Worm (Caenorhabditis elegans): Measurements from ENCODE around the gene zipt-2.1.

Gene zipt-2.1

DNA sequence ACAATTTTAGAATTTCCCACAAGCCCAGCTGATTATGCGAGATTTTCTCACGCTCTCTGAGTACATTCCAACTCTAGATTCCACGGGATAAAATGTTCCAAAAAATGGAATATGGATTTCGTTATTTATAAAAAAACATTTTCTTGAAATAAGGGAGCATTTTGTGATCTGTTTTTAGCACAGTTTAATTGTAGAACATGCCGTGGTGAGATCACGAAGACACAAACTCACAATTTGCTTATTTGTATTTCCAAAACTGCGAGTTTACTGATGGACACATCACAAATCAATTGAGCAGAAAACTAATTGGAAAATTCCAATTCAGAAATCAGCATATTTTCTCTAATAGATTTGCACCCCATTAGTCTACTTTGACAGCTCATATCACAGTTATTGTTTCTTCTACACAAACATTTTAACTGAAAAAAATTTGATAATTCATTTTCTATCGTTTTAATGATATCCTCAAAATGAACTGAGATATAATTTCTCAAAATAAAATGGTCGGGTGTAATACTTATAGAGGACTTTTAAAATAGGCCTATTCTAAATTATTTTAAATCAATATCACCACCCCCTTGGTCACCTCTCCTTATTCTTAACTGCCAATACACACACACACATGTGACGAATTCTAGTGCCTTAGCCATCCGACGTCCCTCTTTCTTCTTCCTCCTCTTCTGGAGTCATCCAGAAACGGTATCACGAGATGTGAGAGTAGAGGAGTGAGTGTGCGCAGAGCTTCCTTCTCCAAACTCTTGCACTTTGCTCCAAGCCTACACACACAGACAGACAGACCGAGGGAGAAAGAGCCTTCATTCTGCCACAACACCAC is 21.6 kb downstream of the zipt-2.1 start:
- no peak for TF ChIP-seq unc-62 (GFP tag; optimal IDR thresholded peaks at IDR 0.05)

- TF ChIP-seq unc-62 (GFP tag; optimal IDR thresholded peaks at IDR 0.05) = peak; percentile 71
These were observed 22.3 kb downstream of the zipt-2.1 start for ce11 chrIV:10821672-10822304.

DNA sequence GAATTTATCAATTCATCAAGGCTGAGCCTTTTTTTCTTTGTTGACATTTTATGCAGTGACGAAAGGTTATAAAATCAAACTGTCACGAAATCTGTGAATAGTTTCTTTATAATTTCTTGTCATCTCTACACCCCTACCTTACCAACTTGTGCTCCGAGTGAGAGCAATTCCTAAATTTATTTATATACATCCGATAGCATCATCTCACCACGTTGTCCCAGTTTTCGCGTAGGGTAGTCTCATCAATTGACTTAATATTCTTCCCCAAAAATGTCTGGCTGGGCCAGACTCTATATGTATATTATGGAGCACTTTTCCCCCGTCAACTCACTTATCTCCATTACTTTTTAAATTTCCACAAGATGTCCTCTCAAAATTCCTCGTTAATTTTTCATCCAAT is 25.9 kb downstream of the zipt-2.1 start:
- no peak for TF ChIP-seq unc-62 (GFP tag; optimal IDR thresholded peaks at IDR 0.05)

- no peak for TF ChIP-seq unc-62 (GFP tag; optimal IDR thresholded peaks at IDR 0.05)
These were observed 26.6 kb downstream of the zipt-2.1 start for ce11 chrIV:10826029-10826428.

- no peak for TF ChIP-seq unc-62 (GFP tag; optimal IDR thresholded peaks at IDR 0.05)
These were observed 28.6 kb downstream of the zipt-2.1 start, which contains the start of gene npax-3 for ce11 chrIV:10828049-10828448. Gene npax-3 (minus strand): TSS chrIV:10828149.

DNA sequence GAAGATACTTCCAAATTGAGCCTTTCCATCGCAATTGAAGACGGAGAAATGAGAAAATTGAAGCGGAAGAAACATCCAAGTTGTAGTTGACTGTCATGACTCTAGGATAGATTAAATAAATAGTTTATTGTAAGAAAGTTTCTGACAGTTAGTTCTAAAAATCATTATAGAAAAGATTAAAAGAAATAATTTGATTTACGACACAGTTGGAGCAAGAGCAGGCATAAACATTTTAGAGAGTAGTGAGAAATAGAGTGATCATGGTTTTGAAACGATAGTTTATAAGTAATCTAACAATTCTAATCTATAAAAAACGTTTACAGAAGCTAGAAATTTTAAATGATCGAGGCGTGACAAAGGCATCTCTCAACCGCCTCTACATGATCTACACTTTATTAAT is 32.7 kb downstream of the zipt-2.1 start, which contains the start of gene best-15:
TSS of gene best-15 (minus strand) at position 101 of the 400 bp plus-strand sequence.
- TF ChIP-seq unc-62 (GFP tag; optimal IDR thresholded peaks at IDR 0.05) = no peak

- TF ChIP-seq unc-62 (GFP tag; optimal IDR thresholded peaks at IDR 0.05) = no peak
These were observed 42.8 kb downstream of the zipt-2.1 start for ce11 chrIV:10842232-10842631.

DNA sequence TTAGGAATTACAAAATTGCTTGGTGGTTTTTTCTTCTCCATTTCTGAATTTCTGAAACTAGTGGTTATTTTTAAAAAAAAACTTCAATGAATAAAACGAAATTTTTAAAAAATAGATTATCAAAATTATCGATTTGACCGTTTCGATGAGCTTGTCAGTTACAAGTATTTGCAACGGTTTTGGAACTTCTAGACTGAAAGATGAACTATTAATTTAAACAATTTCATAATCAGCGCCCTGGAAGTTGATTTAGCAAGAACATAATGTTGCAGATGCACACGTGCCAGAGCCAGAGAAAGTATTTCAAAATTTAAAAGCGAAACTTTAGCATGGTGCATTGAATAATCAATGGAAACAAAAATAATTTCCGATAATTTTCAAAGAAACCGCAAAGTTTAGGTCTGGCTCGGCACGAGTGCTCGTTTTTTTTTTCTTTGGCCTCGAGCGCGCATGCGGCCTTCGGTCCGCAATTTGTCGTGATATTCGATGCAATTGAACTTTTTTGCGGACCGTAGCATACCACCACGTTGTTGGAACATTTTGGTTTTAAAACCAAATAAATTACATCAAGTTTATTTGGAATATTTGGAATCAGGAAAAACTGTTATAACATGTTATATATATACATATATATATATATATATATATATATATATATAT is 43.4 kb downstream of the zipt-2.1 start, which contains the start of gene T11G6.5:
TSS of gene T11G6.5 (minus strand) at position 51 of the 660 bp plus-strand sequence.
- no peak for TF ChIP-seq unc-62 (GFP tag; optimal IDR thresholded peaks at IDR 0.05)

- TF ChIP-seq unc-62 (GFP tag; optimal IDR thresholded peaks at IDR 0.05) = no peak
These were observed 51.7 kb downstream of the zipt-2.1 start for ce11 chrIV:10851136-10851535.

DNA sequence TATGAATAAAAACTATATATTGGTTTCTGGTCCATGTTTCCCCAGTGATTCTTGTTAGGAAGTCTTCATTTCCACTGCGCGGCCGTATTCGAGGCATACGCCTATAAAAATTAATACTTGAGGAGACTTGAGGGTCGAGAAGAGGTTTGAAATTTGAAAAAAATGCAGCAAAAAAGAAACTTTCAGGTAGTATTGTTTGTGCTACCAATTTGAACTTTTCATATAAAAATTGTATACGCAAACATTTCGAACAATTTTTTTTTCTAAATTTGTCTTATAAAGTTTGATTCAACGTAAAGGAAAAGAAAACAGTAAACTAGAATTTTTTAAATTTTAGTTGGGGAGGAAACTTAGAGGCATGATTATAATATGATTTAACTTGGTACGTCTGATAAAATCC is 52.4 kb downstream of the zipt-2.1 start, which contains the start of gene T11G6.4:
TSS of gene T11G6.4 (minus strand) at position 101 of the 400 bp plus-strand sequence.
- no peak for TF ChIP-seq unc-62 (GFP tag; optimal IDR thresholded peaks at IDR 0.05)
